Worm (Caenorhabditis elegans) whole organism, young adult: ENCODE measurements around the gene fipr-6.

Experiments
- B0035.1 ChIP-seq: sonication (generic microtip); optimal IDR thresholded peaks from 2 replicates; lab custom pipeline; 2016; ENCODE audit warnings: missing genetic modification characterization, mild to moderate bottlenecking, missing compliant biosample characterization, missing genotype, missing genetic modification reagents
- F55B11.4 ChIP-seq: sonication (generic microtip); optimal IDR thresholded peaks from 2 replicates; lab custom pipeline; 2016; ENCODE audit warnings: missing compliant biosample characterization, missing genetic modification characterization, borderline replicate concordance; ENCODE audit not compliant: insufficient read depth
- Y95B8A.8 ChIP-seq: fragments of 200-800 bp; sonication (Bioruptor generic); IDR thresholded peaks from 2 replicates; pipeline ENCODE4 v1.3.6; 2022; ENCODE audit warnings: missing genetic modification reagents, missing genetic modification characterization, missing compliant biosample characterization
- cebp-1 ChIP-seq, 2 experiments: fragments of 200-800 bp in 1 of 2; sonication (Bioruptor generic) in 1 of 2; sonication (generic microtip) in 1 of 2; IDR thresholded peaks in 1 of 2; optimal IDR thresholded peaks in 1 of 2; 2 replicates each; pipeline versions ENCODE4 v1.3.6 to Lab custom; 2017 to 2022; ENCODE audit warnings: missing compliant biosample characterization in 2 of 2, missing genetic modification characterization in 2 of 2, mild to moderate bottlenecking in 1 of 2, missing genetic modification reagents in 1 of 2, moderate library complexity in 1 of 2
- dox-1 ChIP-seq: fragments of 200-800 bp; sonication (Bioruptor generic); IDR thresholded peaks from 2 replicates; pipeline ENCODE4 v1.3.6; 2022; ENCODE audit warnings: missing genetic modification reagents, missing genetic modification characterization, missing compliant biosample characterization
- dpl-1 ChIP-seq: fragments of 150-350 bp; optimal IDR thresholded peaks from 2 replicates; lab custom pipeline; 2014; ENCODE audit warnings: missing biosample characterization, missing genetic modification reagents, missing genetic modification characterization
- efl-1 ChIP-seq: fragments of 150-350 bp; optimal IDR thresholded peaks from 2 replicates; lab custom pipeline; 2014; ENCODE audit warnings: missing biosample characterization, missing genetic modification reagents, missing genetic modification characterization
- ets-4 ChIP-seq: fragments of 200-800 bp; sonication (Bioruptor generic); optimal IDR thresholded peaks from 2 replicates; lab custom pipeline; 2018; ENCODE audit warnings: mild to moderate bottlenecking, missing genetic modification characterization, missing compliant biosample characterization
- lin-40 ChIP-seq: sonication (generic microtip); optimal IDR thresholded peaks from 2 replicates; lab custom pipeline; 2016; ENCODE audit warnings: missing genetic modification characterization, mild to moderate bottlenecking, missing compliant biosample characterization, missing genotype, missing genetic modification reagents
- lir-1 ChIP-seq: fragments of 200-800 bp; sonication (Bioruptor generic); conservative IDR thresholded peaks from 2 replicates; pipeline ENCODE4 v1.3.6; 2022; ENCODE audit warnings: missing genetic modification reagents, missing genetic modification characterization, missing compliant biosample characterization
- mcd-1 ChIP-seq: fragments of 200-800 bp; sonication (Bioruptor generic); IDR thresholded peaks from 2 replicates; pipeline ENCODE4 v1.3.6; 2022; ENCODE audit warnings: missing genetic modification reagents, missing genetic modification characterization, missing compliant biosample characterization
- rcor-1 ChIP-seq: fragments of 200-800 bp; sonication (Bioruptor generic); IDR thresholded peaks from 2 replicates; pipeline ENCODE4 v1.3.6; 2022; ENCODE audit warnings: missing genetic modification reagents, missing genetic modification characterization, missing compliant biosample characterization
- sea-2 ChIP-seq: fragments of 200-800 bp; sonication (Bioruptor generic); IDR thresholded peaks from 2 replicates; pipeline ENCODE4 v1.3.6; 2022; ENCODE audit warnings: missing genetic modification characterization, missing compliant biosample characterization

ce11 chrV:10252682-10253081 lies 21.6 kb downstream of the fipr-6 start:
- TF ChIP-seq sea-2 (GFP tag; lab: Robert Waterston, UW) (no peak), B0035.1 (tag; lab: Kevin White, UChicago) (no peak), lin-40 (tag; lab: Kevin White, UChicago) (no peak), lir-1 (GFP tag; lab: Robert Waterston, UW) (no peak), Y95B8A.8 (GFP tag; lab: Robert Waterston, UW) (peak; percentile 67; the same call in 1 of the 2 replicates), ets-4 (no peak), rcor-1 (GFP tag; lab: Robert Waterston, UW) (no peak), dpl-1 (GFP tag; lab: Kevin White, UChicago) (no peak), dox-1 (GFP tag; lab: Robert Waterston, UW) (no peak), efl-1 (GFP tag; lab: Kevin White, UChicago) (no peak), F55B11.4 (tag; lab: Kevin White, UChicago) (no peak), mcd-1 (no peak), cebp-1 (GFP tag; IDR thresholded peaks at IDR 0.05; lab: Robert Waterston, UW) (no peak; the same call in 1 of the 2 replicates), cebp-1 (tag; optimal IDR thresholded peaks at IDR 0.05; lab: Kevin White, UChicago) (peak; percentile 24)
